Fruit fly (Drosophila melanogaster): ENCODE data around the gene Nep6.
A peak's percentile ranks its signal among the peaks of the same experiment; 100 is the strongest.

Gene Nep6

dm6 chrX:12801357-12801756 is at the start of gene Nep6:
Gene Nep6 (plus strand): TSS chrX:12801661.
- TF ChIP-seq ss (GFP tag; optimal IDR thresholded peaks at IDR 0.05) = no peak
- TF ChIP-seq CG10631 (GFP tag; optimal IDR thresholded peaks at IDR 0.05) = no peak
- TF ChIP-seq topi (GFP tag; optimal IDR thresholded peaks at IDR 0.05) = no peak
- peak; percentile 83 for TF ChIP-seq svp (GFP tag)

dm6 chrX:12751786-12752187 is 49.7 kb upstream of the Nep6 start:
- TF ChIP-seq vri (GFP tag; optimal IDR thresholded peaks at IDR 0.05) (no peak), svp (GFP tag) (no peak), CG6854 (GFP tag; optimal IDR thresholded peaks at IDR 0.05) (no peak), Smox (GFP tag; optimal IDR thresholded peaks at IDR 0.05) (no peak), CG34406 (GFP tag; optimal IDR thresholded peaks at IDR 0.05) (no peak), cyc (GFP tag; optimal IDR thresholded peaks at IDR 0.05) (no peak), CG6808 (GFP tag; optimal IDR thresholded peaks at IDR 0.05) (no peak), lz (GFP tag; optimal IDR thresholded peaks at IDR 0.05) (no peak), Blimp-1 (GFP tag; optimal IDR thresholded peaks at IDR 0.05) (no peak)

- TF ChIP-seq Ets21C (GFP tag; optimal IDR thresholded peaks at IDR 0.05) = peak; percentile 99
- TF ChIP-seq topi (GFP tag; optimal IDR thresholded peaks at IDR 0.05) = peak; percentile 100
- peak; percentile 100 for TF ChIP-seq CG34406 (GFP tag; optimal IDR thresholded peaks at IDR 0.05)
- peak; percentile 99 for TF ChIP-seq CG15336 (GFP tag; IDR thresholded peaks at IDR 0.05)
- TF ChIP-seq CG6792 (GFP tag; optimal IDR thresholded peaks at IDR 0.05) = peak; percentile 100
- TF ChIP-seq svp (GFP tag) = peak; percentile 100
- peak; percentile 100 for TF ChIP-seq pdm3 (GFP tag; optimal IDR thresholded peaks at IDR 0.05)
- TF ChIP-seq fd85E (GFP tag; optimal IDR thresholded peaks at IDR 0.05) = peak; percentile 97
- TF ChIP-seq achi (GFP tag; optimal IDR thresholded peaks at IDR 0.05) = peak; percentile 99
- peak; percentile 100 for TF ChIP-seq OdsH (GFP tag; optimal IDR thresholded peaks at IDR 0.05)
- TF ChIP-seq CG3032 (tag; optimal IDR thresholded peaks at IDR 0.05) = peak; percentile 100
- peak; percentile 100 for TF ChIP-seq cyc (GFP tag; optimal IDR thresholded peaks at IDR 0.05)
- TF ChIP-seq CG10631 (GFP tag; optimal IDR thresholded peaks at IDR 0.05) = peak; percentile 100
- TF ChIP-seq acj6 (GFP tag; optimal IDR thresholded peaks at IDR 0.05) = peak; percentile 98
- TF ChIP-seq Hr38 (GFP tag; optimal IDR thresholded peaks at IDR 0.05) = peak; percentile 83
- peak; percentile 100 for TF ChIP-seq CG8632 (GFP tag; optimal IDR thresholded peaks at IDR 0.05)
- peak; percentile 100 for TF ChIP-seq Ets96B (tag; optimal IDR thresholded peaks at IDR 0.05)
- peak; percentile 100 for TF ChIP-seq CG31627 (GFP tag; optimal IDR thresholded peaks at IDR 0.05)
- TF ChIP-seq Lpt (GFP tag; optimal IDR thresholded peaks at IDR 0.05) = peak; percentile 99
- TF ChIP-seq Eip78C (GFP tag) = peak; percentile 100
- peak; percentile 99 for TF ChIP-seq CG11902 (GFP tag; optimal IDR thresholded peaks at IDR 0.05)
- TF ChIP-seq Sox15 (GFP tag; optimal IDR thresholded peaks at IDR 0.05) = peak; percentile 99
- peak; percentile 97 for TF ChIP-seq CG16779 (tag; optimal IDR thresholded peaks at IDR 0.05)
- TF ChIP-seq fd59A (GFP tag; optimal IDR thresholded peaks at IDR 0.05) = peak; percentile 100
- peak; percentile 98 for TF ChIP-seq CG4318 (GFP tag; optimal IDR thresholded peaks at IDR 0.05)
- TF ChIP-seq lz (GFP tag; optimal IDR thresholded peaks at IDR 0.05) = peak; percentile 99
- peak; percentile 99 for TF ChIP-seq CG32006 (GFP tag; optimal IDR thresholded peaks at IDR 0.05)
- peak; percentile 98 for TF ChIP-seq Blimp-1 (GFP tag; optimal IDR thresholded peaks at IDR 0.05)
- peak; percentile 100 for TF ChIP-seq esn (GFP tag; optimal IDR thresholded peaks at IDR 0.05)
- TF ChIP-seq vri (GFP tag; optimal IDR thresholded peaks at IDR 0.05) = peak; percentile 99
- peak; percentile 99 for TF ChIP-seq CG11294 (GFP tag; IDR thresholded peaks at IDR 0.05)
- peak; percentile 99 for TF ChIP-seq Eip93F (GFP tag; optimal IDR thresholded peaks at IDR 0.05)
- peak; percentile 94 for TF ChIP-seq fkh (GFP tag; optimal IDR thresholded peaks at IDR 0.05)
- peak; percentile 100 for TF ChIP-seq Smox (GFP tag; optimal IDR thresholded peaks at IDR 0.05)
- peak; percentile 100 for TF ChIP-seq Met (GFP tag; optimal IDR thresholded peaks at IDR 0.05)
- peak; percentile 100 for TF ChIP-seq ss (GFP tag; optimal IDR thresholded peaks at IDR 0.05)
- TF ChIP-seq Gug (GFP tag; IDR thresholded peaks at IDR 0.05) = peak; percentile 99
- peak; percentile 99 for TF ChIP-seq CG11762 (GFP tag; optimal IDR thresholded peaks at IDR 0.05; ENCODE audit: insufficient read depth)
- TF ChIP-seq CG1621 (tag; optimal IDR thresholded peaks at IDR 0.05) = peak; percentile 99
- peak; percentile 99 for TF ChIP-seq CG6276 (GFP tag; optimal IDR thresholded peaks at IDR 0.05)
- TF ChIP-seq CG10669 (GFP tag; optimal IDR thresholded peaks at IDR 0.05) = peak; percentile 100
- TF ChIP-seq dac (GFP tag; optimal IDR thresholded peaks at IDR 0.05) = peak; percentile 99
- peak; percentile 99 for TF ChIP-seq eg (GFP tag; IDR thresholded peaks at IDR 0.05)
- peak; percentile 100 for TF ChIP-seq Sox102F (GFP tag; optimal IDR thresholded peaks at IDR 0.05)
Measured at dm6 chrX:12752196-12752595, 49.3 kb upstream of the Nep6 start.

Measured in whole organism, prepupa.